Worm (Caenorhabditis elegans): ENCODE measurements around the gene C33G3.6.

C33G3.6 gene

DNA sequence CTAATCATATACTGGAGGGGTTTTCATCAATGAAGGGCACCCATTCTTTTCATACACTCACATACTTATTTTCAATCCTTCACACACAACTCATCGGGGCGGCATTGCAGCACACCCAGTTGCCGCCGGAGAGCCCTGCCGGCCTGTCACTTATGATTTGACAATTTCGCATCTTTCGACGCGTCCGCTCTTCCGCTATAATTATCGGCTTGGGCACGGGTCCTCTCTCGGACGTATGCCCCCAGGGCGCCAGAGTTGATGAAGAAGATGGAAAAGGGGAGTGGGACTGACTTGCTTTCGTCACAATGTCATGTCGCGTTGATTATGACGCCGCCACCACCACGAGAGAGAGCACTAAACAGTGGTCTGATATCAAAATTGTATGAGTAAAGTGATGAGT is 39.8 kb downstream of the C33G3.6 start:
- peak; percentile 46 for TF ChIP-seq unc-62 (GFP tag; optimal IDR thresholded peaks at IDR 0.05)
- TF ChIP-seq ceh-83 (GFP tag; optimal IDR thresholded peaks at IDR 0.05) = no peak
- peak; percentile 46 for TF ChIP-seq unc-120 (tag; optimal IDR thresholded peaks at IDR 0.05; ENCODE audit: poor library complexity, severe bottlenecking)

DNA sequence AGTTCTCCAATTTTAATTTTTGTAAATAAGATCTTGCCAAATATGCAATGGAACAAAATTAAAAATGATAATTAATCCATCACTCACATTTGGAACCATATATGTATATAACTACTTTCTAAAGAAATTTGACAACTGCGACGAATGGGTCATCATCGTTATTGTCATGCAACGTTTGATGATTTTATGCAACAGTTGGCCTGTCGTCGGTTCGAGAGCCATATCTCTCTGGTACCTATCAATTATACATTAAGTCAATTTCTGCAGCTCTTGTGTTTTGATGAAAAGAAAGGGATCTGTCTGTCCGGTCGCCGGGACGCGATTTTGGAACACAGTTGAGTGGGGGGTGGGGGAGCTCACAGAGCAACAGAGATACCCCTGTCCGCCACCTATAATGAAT is 44.8 kb downstream of the C33G3.6 start:
- TF ChIP-seq hlh-1 (tag; optimal IDR thresholded peaks at IDR 0.05) (peak; percentile 67), ham-2 (GFP tag; optimal IDR thresholded peaks at IDR 0.05) (no peak), blmp-1 (tag; optimal IDR thresholded peaks at IDR 0.05) (no peak), unc-62 (GFP tag; optimal IDR thresholded peaks at IDR 0.05) (peak; percentile 78)

DNA sequence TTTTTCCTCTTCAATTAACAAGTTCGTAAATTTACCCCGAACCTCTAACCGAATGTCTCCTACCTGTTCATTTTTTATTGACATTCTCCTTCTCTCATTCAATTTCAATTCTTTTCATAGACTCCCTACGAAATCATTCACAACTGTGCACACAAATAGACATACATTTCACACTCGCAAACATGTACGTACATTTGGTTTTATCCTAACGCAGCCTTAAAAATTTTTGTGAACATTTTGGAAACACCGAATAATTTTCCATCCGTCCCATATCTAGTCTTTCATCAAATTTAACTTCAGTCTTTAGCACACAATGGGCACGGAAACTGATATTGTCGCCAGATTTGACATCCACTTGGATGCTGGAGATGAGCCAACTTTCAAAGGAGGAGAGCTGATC is 50.6 kb downstream of the C33G3.6 start, which contains the start of gene arrd-25:
Gene arrd-25 (plus strand): TSS at position 301 of the 400 bp plus-strand sequence.
- no peak for TF ChIP-seq blmp-1 (tag; optimal IDR thresholded peaks at IDR 0.05)
- no peak for TF ChIP-seq unc-62 (GFP tag; optimal IDR thresholded peaks at IDR 0.05)
- no peak for TF ChIP-seq mab-5 (tag; optimal IDR thresholded peaks at IDR 0.05)
- TF ChIP-seq nhr-2 (tag; optimal IDR thresholded peaks at IDR 0.05) = no peak
- TF ChIP-seq unc-120 (tag; optimal IDR thresholded peaks at IDR 0.05; ENCODE audit: poor library complexity, severe bottlenecking) = no peak
- no peak for TF ChIP-seq ces-1 (GFP tag; optimal IDR thresholded peaks at IDR 0.05)
- TF ChIP-seq ztf-11 (tag; optimal IDR thresholded peaks at IDR 0.05) = no peak
- no peak for TF ChIP-seq ceh-39 (tag; optimal IDR thresholded peaks at IDR 0.05)
- no peak for TF ChIP-seq zip-8 (tag; optimal IDR thresholded peaks at IDR 0.05)
- TF ChIP-seq nhr-76 (tag; optimal IDR thresholded peaks at IDR 0.05) = no peak
- TF ChIP-seq bed-3 (GFP tag; optimal IDR thresholded peaks at IDR 0.05) = no peak
- TF ChIP-seq sptf-1 (tag; optimal IDR thresholded peaks at IDR 0.05) = no peak
- no peak for TF ChIP-seq ceh-83 (GFP tag; optimal IDR thresholded peaks at IDR 0.05)
- no peak for TF ChIP-seq nhr-12 (tag; optimal IDR thresholded peaks at IDR 0.05)
- TF ChIP-seq pha-4 (tag; optimal IDR thresholded peaks at IDR 0.05) = no peak
- TF ChIP-seq lsy-2 (tag; optimal IDR thresholded peaks at IDR 0.05) = no peak

DNA sequence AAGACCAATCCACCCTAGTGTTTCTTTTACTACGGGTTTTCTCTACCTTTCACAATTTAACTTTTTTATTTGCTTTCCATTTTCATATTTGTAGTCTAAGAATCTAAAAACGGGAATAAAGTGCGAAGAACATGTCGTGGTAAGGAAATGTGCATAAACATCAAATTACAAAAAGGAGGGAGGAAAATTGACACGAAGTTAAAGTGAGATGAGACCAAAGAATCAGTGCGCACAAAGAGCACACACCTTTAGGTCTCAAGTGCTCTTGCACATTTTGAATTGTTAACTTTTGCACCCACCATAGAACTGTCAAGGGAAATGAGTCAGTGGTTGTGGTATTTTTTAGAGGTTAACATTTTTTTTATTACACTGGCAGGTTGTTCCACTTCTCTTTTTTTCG is 53.6 kb downstream of the C33G3.6 start:
- TF ChIP-seq nhr-237 (tag; optimal IDR thresholded peaks at IDR 0.05) (no peak), unc-120 (tag; optimal IDR thresholded peaks at IDR 0.05; ENCODE audit: poor library complexity, severe bottlenecking) (no peak), elt-3 (tag; optimal IDR thresholded peaks at IDR 0.05) (no peak), nhr-12 (tag; optimal IDR thresholded peaks at IDR 0.05) (no peak), ces-1 (GFP tag; optimal IDR thresholded peaks at IDR 0.05) (no peak), lin-32 (GFP tag; optimal IDR thresholded peaks at IDR 0.05) (no peak), sptf-1 (tag; optimal IDR thresholded peaks at IDR 0.05) (no peak), drap-1 (GFP tag; optimal IDR thresholded peaks at IDR 0.05) (no peak), M03D4.4 (tag; optimal IDR thresholded peaks at IDR 0.05) (no peak), unc-62 (GFP tag; optimal IDR thresholded peaks at IDR 0.05) (no peak), ham-2 (GFP tag; optimal IDR thresholded peaks at IDR 0.05) (no peak), ceh-83 (GFP tag; optimal IDR thresholded peaks at IDR 0.05) (no peak), nhr-76 (tag; optimal IDR thresholded peaks at IDR 0.05) (no peak), flh-1 (GFP tag; optimal IDR thresholded peaks at IDR 0.05) (no peak), lsy-2 (tag; optimal IDR thresholded peaks at IDR 0.05) (no peak), nhr-2 (tag; optimal IDR thresholded peaks at IDR 0.05) (no peak), unc-39 (tag; optimal IDR thresholded peaks at IDR 0.05) (no peak), tbx-8 (GFP tag; optimal IDR thresholded peaks at IDR 0.05) (no peak), elt-1 (tag; optimal IDR thresholded peaks at IDR 0.05; ENCODE audit: borderline replicate concordance, insufficient read depth) (no peak)

DNA sequence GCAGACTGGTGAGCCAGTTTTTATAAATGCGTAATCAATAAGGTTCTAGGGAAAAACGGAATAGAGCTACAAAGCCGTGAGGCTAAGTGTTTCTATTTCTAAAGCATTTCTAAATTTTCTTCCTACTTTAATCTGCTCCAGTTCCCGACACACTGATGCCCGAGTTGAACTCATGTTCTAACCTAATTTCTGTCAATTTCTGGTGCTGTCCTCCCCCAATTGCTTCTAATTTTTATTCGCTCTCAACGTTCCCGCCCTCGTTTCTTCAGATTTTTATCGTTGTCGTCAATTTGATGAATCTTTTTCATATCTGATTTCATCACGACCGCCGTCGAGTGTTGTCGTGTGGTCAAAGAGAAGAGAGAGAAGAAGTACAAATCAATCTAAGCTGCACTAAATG is 54.3 kb downstream of the C33G3.6 start:
- TF ChIP-seq M03D4.4 (tag; optimal IDR thresholded peaks at IDR 0.05) (no peak), ces-1 (GFP tag; optimal IDR thresholded peaks at IDR 0.05) (peak; percentile 82)

Measured in whole organism, mixed stage, embryonic.